Worm (Caenorhabditis elegans) whole organism, midembryonic: ENCODE measurements around the gene gex-2.

ENCODE experiments used
- T22C8.4 ChIP-seq: fragments of 200-800 bp; sonication (Bioruptor generic); IDR thresholded peaks from 2 replicates; pipeline ENCODE4 v1.3.6; 2022; ENCODE audit warnings: missing genetic modification characterization, missing compliant biosample characterization
- flt-1 ChIP-seq: fragments of 200-800 bp; sonication (Bioruptor generic); IDR thresholded peaks from 2 replicates; pipeline ENCODE4 v1.3.6; 2022; ENCODE audit warnings: missing genetic modification characterization, missing compliant biosample characterization
- klf-2 ChIP-seq: fragments of 200-800 bp; sonication (Bioruptor generic); conservative IDR thresholded peaks from 2 replicates; pipeline ENCODE4 v1.3.6; 2022; ENCODE audit warnings: missing genetic modification reagents, missing genetic modification characterization, missing compliant biosample characterization
- med-1 ChIP-seq: sonication (generic microtip); optimal IDR thresholded peaks from 2 replicates; lab custom pipeline; 2017; ENCODE audit warnings: missing genetic modification characterization, mild to moderate bottlenecking, missing compliant biosample characterization, antibody characterized with exemption, missing genetic modification reagents; ENCODE audit not compliant: insufficient read depth
- tab-1 ChIP-seq: fragments of 200-800 bp; sonication (Bioruptor generic); IDR thresholded peaks from 2 replicates; pipeline ENCODE4 v1.3.6; 2022; ENCODE audit warnings: missing genetic modification characterization, missing compliant biosample characterization
- ztf-23 ChIP-seq: fragments of 200-800 bp; sonication (Bioruptor generic); IDR thresholded peaks from 2 replicates; pipeline ENCODE4 v1.3.6; 2022; ENCODE audit warnings: missing genetic modification reagents, missing genetic modification characterization, missing compliant biosample characterization

DNA sequence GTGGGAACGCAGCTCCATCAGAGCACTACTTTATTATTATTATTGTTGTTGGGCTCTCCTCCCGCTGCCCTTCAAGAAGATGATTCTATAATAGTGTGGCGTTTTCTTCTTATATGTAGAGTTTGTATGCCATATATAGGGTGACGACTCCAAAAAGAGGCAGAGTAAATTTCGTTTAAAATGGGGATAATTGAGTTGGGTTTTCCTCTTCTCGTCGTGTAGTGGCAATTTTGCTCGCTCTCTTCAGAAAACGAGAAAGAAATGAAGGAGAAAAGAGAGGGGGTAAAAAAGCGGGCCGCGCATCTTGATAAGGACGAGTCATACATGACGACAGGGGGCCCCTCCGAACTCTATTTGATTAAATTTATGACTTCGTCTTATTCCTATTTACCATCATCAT is 9.2 kb upstream of the gex-2 start:
- no peak for TF ChIP-seq med-1 (GFP tag; lab: Kevin White, UChicago)
- no peak for TF ChIP-seq tab-1
- no peak for TF ChIP-seq flt-1 (GFP tag; lab: Robert Waterston, UW)
- TF ChIP-seq ztf-23 (GFP tag; lab: Robert Waterston, UW): no peak
- TF ChIP-seq klf-2 (GFP tag; lab: Robert Waterston, UW): no peak
- TF ChIP-seq T22C8.4: no peak
